Worm (Caenorhabditis elegans) whole organism, young adult: ENCODE measurements around the gene fbxa-192.
A peak's percentile ranks its signal among the peaks of the same experiment; 100 is the strongest.

Experiments used
- B0261.1 ChIP-seq: sonication (generic microtip); optimal IDR thresholded peaks from 2 replicates; lab custom pipeline; 2016; ENCODE audit warnings: mild to moderate bottlenecking, missing genetic modification characterization, moderate library complexity, missing compliant biosample characterization
- C06A6.2 ChIP-seq: fragments of 200-800 bp; sonication (Bioruptor generic); conservative IDR thresholded peaks from 2 replicates; pipeline ENCODE4 v1.3.6; 2022; ENCODE audit warnings: missing genetic modification characterization, missing compliant biosample characterization
- D2030.7 ChIP-seq: fragments of 200-800 bp; sonication (Bioruptor generic); IDR thresholded peaks from 2 replicates; pipeline ENCODE4 v1.3.6; 2022; ENCODE audit warnings: missing genetic modification reagents, missing genetic modification characterization, missing compliant biosample characterization
- F10E7.11 ChIP-seq: sonication (generic microtip); optimal IDR thresholded peaks from 2 replicates; lab custom pipeline; 2017; ENCODE audit warnings: mild to moderate bottlenecking, missing genetic modification characterization, moderate library complexity, missing compliant biosample characterization
- F23B12.7 ChIP-seq: sonication (generic microtip); optimal IDR thresholded peaks from 2 replicates; lab custom pipeline; 2017; ENCODE audit warnings: missing genetic modification characterization, mild to moderate bottlenecking, missing compliant biosample characterization, antibody characterized with exemption, moderate library complexity; ENCODE audit not compliant: insufficient read depth
- F39B2.1 ChIP-seq: fragments of 200-800 bp; sonication (Bioruptor generic); IDR thresholded peaks from 2 replicates; pipeline ENCODE4 v1.3.6; 2022; ENCODE audit warnings: missing genetic modification reagents, missing genetic modification characterization, missing compliant biosample characterization
- Y53F4B.3 ChIP-seq: fragments of 200-800 bp; sonication (Bioruptor generic); IDR thresholded peaks from 2 replicates; pipeline ENCODE4 v1.3.6; 2022; ENCODE audit warnings: missing genetic modification reagents, missing genetic modification characterization, missing compliant biosample characterization
- Y67H2A.10 ChIP-seq: fragments of 200-800 bp; sonication (Bioruptor generic); conservative IDR thresholded peaks from 2 replicates; pipeline ENCODE4 v1.3.6; 2022; ENCODE audit warnings: missing genetic modification reagents, missing genetic modification characterization, missing compliant biosample characterization
- athp-1 ChIP-seq: sonication (generic microtip); optimal IDR thresholded peaks from 2 replicates; lab custom pipeline; 2017; ENCODE audit warnings: mild to moderate bottlenecking, missing genetic modification characterization, missing compliant biosample characterization
- attf-3 ChIP-seq: fragments of 200-800 bp; sonication (Bioruptor generic); conservative IDR thresholded peaks from 2 replicates; pipeline ENCODE4 v1.3.6; 2022; ENCODE audit warnings: missing genetic modification reagents, missing genetic modification characterization, missing compliant biosample characterization
- attf-6 ChIP-seq: fragments of 200-800 bp; sonication (Bioruptor generic); IDR thresholded peaks from 2 replicates; pipeline ENCODE4 v1.3.6; 2022; ENCODE audit warnings: missing genetic modification reagents, missing genetic modification characterization, missing compliant biosample characterization
- cebp-1 ChIP-seq, 2 experiments: fragments of 200-800 bp in 1 of 2; sonication (Bioruptor generic) in 1 of 2; sonication (generic microtip) in 1 of 2; IDR thresholded peaks in 1 of 2; optimal IDR thresholded peaks in 1 of 2; 2 replicates each; pipeline versions ENCODE4 v1.3.6 to Lab custom; 2017 to 2022; ENCODE audit warnings: missing compliant biosample characterization in 2 of 2, missing genetic modification characterization in 2 of 2, mild to moderate bottlenecking in 1 of 2, missing genetic modification reagents in 1 of 2, moderate library complexity in 1 of 2
- die-1 ChIP-seq: sonication (generic microtip); optimal IDR thresholded peaks from 2 replicates; lab custom pipeline; 2016; ENCODE audit warnings: missing genotype, mild to moderate bottlenecking, missing genetic modification characterization, missing compliant biosample characterization
- dox-1 ChIP-seq: fragments of 200-800 bp; sonication (Bioruptor generic); IDR thresholded peaks from 2 replicates; pipeline ENCODE4 v1.3.6; 2022; ENCODE audit warnings: missing genetic modification reagents, missing genetic modification characterization, missing compliant biosample characterization
- dpl-1 ChIP-seq: fragments of 150-350 bp; optimal IDR thresholded peaks from 2 replicates; lab custom pipeline; 2014; ENCODE audit warnings: missing biosample characterization, missing genetic modification reagents, missing genetic modification characterization
- him-1 ChIP-seq: sonication (generic microtip); optimal IDR thresholded peaks from 2 replicates; lab custom pipeline; 2016; ENCODE audit warnings: missing genotype, missing genetic modification reagents, missing genetic modification characterization, missing compliant biosample characterization
- hlh-12 ChIP-seq: sonication (generic microtip); optimal IDR thresholded peaks from 2 replicates; lab custom pipeline; 2016; ENCODE audit warnings: missing genetic modification characterization, missing compliant biosample characterization
- hmg-1.2 ChIP-seq: fragments of 200-800 bp; sonication (Bioruptor generic); IDR thresholded peaks from 2 replicates; pipeline ENCODE4 v1.3.6; 2022; ENCODE audit warnings: missing genetic modification reagents, missing genetic modification characterization, missing compliant biosample characterization
- lag-1 ChIP-seq: fragments of 200-800 bp; sonication (Bioruptor generic); IDR thresholded peaks from 2 replicates; pipeline ENCODE4 v1.3.6; 2022; ENCODE audit warnings: missing genetic modification reagents, missing genetic modification characterization, missing compliant biosample characterization
- lin-26 ChIP-seq: fragments of 200-800 bp; sonication (Bioruptor generic); IDR thresholded peaks from 2 replicates; pipeline ENCODE4 v1.3.6; 2022; ENCODE audit warnings: missing genetic modification reagents, missing genetic modification characterization, missing compliant biosample characterization
- lsl-1 ChIP-seq: fragments of 200-800 bp; sonication (Bioruptor generic); optimal IDR thresholded peaks from 2 replicates; lab custom pipeline; 2018; ENCODE audit warnings: mild to moderate bottlenecking, missing genetic modification characterization, moderate library complexity, missing compliant biosample characterization
- lsy-27 ChIP-seq: sonication (generic microtip); optimal IDR thresholded peaks from 2 replicates; lab custom pipeline; 2017; ENCODE audit warnings: missing genetic modification characterization, mild to moderate bottlenecking, missing compliant biosample characterization, antibody characterized with exemption, missing genotype, borderline replicate concordance; ENCODE audit not compliant: insufficient read depth
- madf-3 ChIP-seq: fragments of 200-800 bp; sonication (Bioruptor generic); IDR thresholded peaks from 2 replicates; pipeline ENCODE4 v1.3.6; 2022; ENCODE audit warnings: missing genetic modification reagents, missing genetic modification characterization, missing compliant biosample characterization
- madf-6 ChIP-seq: fragments of 200-800 bp; sonication (Bioruptor generic); IDR thresholded peaks from 2 replicates; pipeline ENCODE4 v1.3.6; 2022; ENCODE audit warnings: missing genetic modification reagents, missing genetic modification characterization, missing compliant biosample characterization
- nfya-1 ChIP-seq: sonication (generic microtip); optimal IDR thresholded peaks from 2 replicates; lab custom pipeline; 2017; ENCODE audit warnings: antibody characterized with exemption, missing compliant biosample characterization, missing genetic modification characterization, borderline replicate concordance; ENCODE audit not compliant: insufficient read depth
- nhr-90 ChIP-seq: sonication (generic microtip); optimal IDR thresholded peaks from 2 replicates; lab custom pipeline; 2016; ENCODE audit warnings: missing genotype, mild to moderate bottlenecking, missing genetic modification characterization, missing compliant biosample characterization
- pbrm-1 ChIP-seq: fragments of 200-800 bp; sonication (Bioruptor generic); IDR thresholded peaks from 2 replicates; pipeline ENCODE4 v1.3.6; 2022; ENCODE audit warnings: missing genetic modification reagents, missing genetic modification characterization, missing compliant biosample characterization
- rec-8 ChIP-seq, 2 experiments: sonication (generic microtip); optimal IDR thresholded peaks; 2 replicates each; lab custom pipeline; 2016; ENCODE audit warnings: mild to moderate bottlenecking in 2 of 2, missing genetic modification characterization in 2 of 2, missing genetic modification reagents in 2 of 2, missing genotype in 2 of 2, missing biosample characterization in 1 of 2, missing compliant biosample characterization in 1 of 2, moderate library complexity in 1 of 2
- rpc-1 ChIP-seq, 2 experiments: fragments of 150-350 bp in 1 of 2; sonication (generic microtip) in 1 of 2; optimal IDR thresholded peaks; 2 replicates each; lab custom pipeline; 2014 to 2018; ENCODE audit warnings: missing biosample characterization in 1 of 2, missing genetic modification characterization in 1 of 2, missing genetic modification reagents in 1 of 2, missing genotype in 1 of 2
- tbp1 ChIP-seq: fragments of 200-800 bp; sonication (Bioruptor generic); optimal IDR thresholded peaks from 2 replicates; lab custom pipeline; 2018; ENCODE audit warnings: mild to moderate bottlenecking, missing genetic modification characterization, missing compliant biosample characterization
- xnd-1 ChIP-seq: sonication (generic microtip); optimal IDR thresholded peaks from 2 replicates; lab custom pipeline; 2016; ENCODE audit warnings: missing genotype, missing genetic modification reagents, missing genetic modification characterization, missing compliant biosample characterization
- zim-3 ChIP-seq: sonication (generic microtip); optimal IDR thresholded peaks from 2 replicates; lab custom pipeline; 2017; ENCODE audit warnings: mild to moderate bottlenecking, missing genetic modification characterization, moderate library complexity, missing compliant biosample characterization
- ztf-18 ChIP-seq: sonication (generic microtip); optimal IDR thresholded peaks from 2 replicates; lab custom pipeline; 2016; ENCODE audit warnings: missing genotype, mild to moderate bottlenecking, missing genetic modification characterization, missing compliant biosample characterization
- ztf-25 ChIP-seq: fragments of 200-800 bp; sonication (Bioruptor generic); IDR thresholded peaks from 2 replicates; pipeline ENCODE4 v1.3.6; 2022; ENCODE audit warnings: missing genetic modification reagents, missing genetic modification characterization, missing compliant biosample characterization
- ztf-28 ChIP-seq: fragments of 200-800 bp; sonication (Bioruptor generic); IDR thresholded peaks from 2 replicates; pipeline ENCODE4 v1.3.6; 2022; ENCODE audit warnings: missing genetic modification reagents, missing genetic modification characterization, missing compliant biosample characterization
- ztf-6 ChIP-seq: fragments of 200-800 bp; sonication (Bioruptor generic); IDR thresholded peaks from 2 replicates; pipeline ENCODE4 v1.3.6; 2022; ENCODE audit warnings: missing genetic modification reagents, missing genetic modification characterization, missing compliant biosample characterization

Gene fbxa-192

DNA sequence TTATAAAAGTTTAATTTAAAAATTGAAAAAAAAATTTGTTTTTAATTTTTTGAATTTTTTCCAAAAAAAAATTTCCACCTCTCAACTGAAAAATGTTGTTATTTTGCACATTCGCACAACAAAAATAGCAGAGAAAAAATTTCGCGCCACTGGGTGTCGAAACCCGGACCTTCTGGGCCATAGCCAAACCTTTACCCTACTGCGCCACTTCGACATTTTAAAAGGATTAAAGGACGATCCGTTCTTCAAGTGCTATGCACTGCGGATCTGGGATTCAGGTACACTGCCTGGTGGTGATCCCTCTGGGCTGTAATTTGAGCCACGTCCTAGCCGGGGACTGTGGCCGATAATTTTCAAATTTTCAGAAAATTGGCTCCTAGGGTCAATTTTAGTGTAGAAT is 37.1 kb upstream of the fbxa-192 start:
- 0 out of 2 replicates have a peak, but pooled peaks have one; percentile 44 for TF ChIP-seq madf-3 (GFP tag; lab: Robert Waterston, UW)
- TF ChIP-seq tbp1: peak; percentile 84
- TF ChIP-seq him-1 (tag; lab: Kevin White, UChicago): peak; percentile 6
- peak; percentile 40; the same call in 1 of the 2 replicates for TF ChIP-seq pbrm-1 (GFP tag; lab: Robert Waterston, UW)
- peak in 1 of 2 experiments; percentile 11 for TF ChIP-seq rec-8 (tag; optimal IDR thresholded peaks at IDR 0.05; lab: Kevin White, UChicago)
- peak; percentile 59 for TF ChIP-seq hlh-12 (tag; lab: Kevin White, UChicago)
- TF ChIP-seq D2030.7: 0 out of 2 replicates have a peak, but pooled peaks have one; percentile 21
- TF ChIP-seq ztf-18: peak; percentile 35
- peak; percentile 65 for TF ChIP-seq B0261.1 (tag; lab: Kevin White, UChicago)
- TF ChIP-seq athp-1: peak; percentile 29
- peak; percentile 22 for TF ChIP-seq nhr-90
- peak; percentile 38; the same call in 1 of the 2 replicates for TF ChIP-seq madf-6
- peak; percentile 43; the same call in 1 of the 2 replicates for TF ChIP-seq ztf-25 (GFP tag; lab: Robert Waterston, UW)
- TF ChIP-seq hmg-1.2 (GFP tag; lab: Robert Waterston, UW): peak; percentile 36
- TF ChIP-seq lsl-1 (GFP tag; lab: Kevin White, UChicago): peak; percentile 19
- TF ChIP-seq Y53F4B.3 (GFP tag; lab: Robert Waterston, UW): 0 out of 2 replicates have a peak, but pooled peaks have one; percentile 30
- peak; percentile 86 for TF ChIP-seq attf-6
- TF ChIP-seq die-1: peak; percentile 76
- TF ChIP-seq rpc-1 (optimal IDR thresholded peaks at IDR 0.05; lab: Kevin White, UChicago): peak; percentile 52
- TF ChIP-seq rpc-1 (tag; optimal IDR thresholded peaks at IDR 0.05; lab: Kevin White, UChicago): peak; percentile 84
- TF ChIP-seq lin-26 (GFP tag; lab: Robert Waterston, UW): peak; percentile 88

- TF ChIP-seq madf-3 (GFP tag; lab: Robert Waterston, UW) (no peak), ztf-6 (GFP tag; lab: Robert Waterston, UW) (no peak), ztf-28 (GFP tag; lab: Robert Waterston, UW) (no peak), zim-3 (tag; lab: Kevin White, UChicago) (no peak), lag-1 (no peak), F23B12.7 (tag; lab: Kevin White, UChicago) (no peak), dpl-1 (GFP tag; lab: Kevin White, UChicago) (no peak), F39B2.1 (no peak), F10E7.11 (no peak), lsy-27 (no peak), attf-3 (GFP tag; lab: Robert Waterston, UW) (no peak), ztf-25 (GFP tag; lab: Robert Waterston, UW) (no peak), dox-1 (GFP tag; lab: Robert Waterston, UW) (no peak), Y67H2A.10 (GFP tag; lab: Robert Waterston, UW) (no peak), rec-8 (tag; optimal IDR thresholded peaks at IDR 0.05; lab: Kevin White, UChicago) (no peak), C06A6.2 (GFP tag; lab: Robert Waterston, UW) (no peak), nfya-1 (tag; lab: Kevin White, UChicago) (no peak), cebp-1 (GFP tag; IDR thresholded peaks at IDR 0.05; lab: Robert Waterston, UW) (no peak), cebp-1 (tag; optimal IDR thresholded peaks at IDR 0.05; lab: Kevin White, UChicago) (no peak), xnd-1 (tag; lab: Kevin White, UChicago) (no peak)
- TF ChIP-seq, all 124 proteins: peak for 0
These were observed 36.5 kb upstream of the fbxa-192 start, which contains the start of gene F59A1.18 for ce11 chrV:17686852-17687251. TSS of gene F59A1.18 (minus strand) at chrV:17686952.
